Worm (Caenorhabditis elegans): Measurements from ENCODE around the gene F35H10.3.

F35H10.3 gene

ce11 chrIV:8289505-8289579 is 36.4 kb upstream of the F35H10.3 start, which contains the start of gene nucl-1:
TSS of gene nucl-1 (minus strand) at chrIV:8289530.
- TF ChIP-seq lin-11 (tag; optimal IDR thresholded peaks at IDR 0.05) = no peak
- no peak for TF ChIP-seq npax-4 (tag; optimal IDR thresholded peaks at IDR 0.05)
- no peak for TF ChIP-seq C08G9.2 (tag; optimal IDR thresholded peaks at IDR 0.05)
- no peak for TF ChIP-seq ceh-6 (GFP tag; optimal IDR thresholded peaks at IDR 0.05)
- no peak for TF ChIP-seq ttx-3 (tag; optimal IDR thresholded peaks at IDR 0.05)
- TF ChIP-seq nhr-232 (tag; optimal IDR thresholded peaks at IDR 0.05) = no peak
- no peak for TF ChIP-seq lim-6 (tag; optimal IDR thresholded peaks at IDR 0.05)
- no peak for TF ChIP-seq tbx-2 (tag; optimal IDR thresholded peaks at IDR 0.05)
- no peak for TF ChIP-seq tbx-7 (tag; optimal IDR thresholded peaks at IDR 0.05)
- TF ChIP-seq pat-9 (tag; optimal IDR thresholded peaks at IDR 0.05) = no peak
- TF ChIP-seq rnt-1 (tag; optimal IDR thresholded peaks at IDR 0.05) = no peak
- no peak for TF ChIP-seq unc-42 (tag; optimal IDR thresholded peaks at IDR 0.05)
- no peak for TF ChIP-seq sox-2 (GFP tag; IDR thresholded peaks at IDR 0.05)
- no peak for TF ChIP-seq unc-86 (tag; optimal IDR thresholded peaks at IDR 0.05)
- TF ChIP-seq ztf-16 (tag; optimal IDR thresholded peaks at IDR 0.05) = no peak
- no peak for TF ChIP-seq sox-4 (tag; optimal IDR thresholded peaks at IDR 0.05)
- TF ChIP-seq pha-4 (tag; optimal IDR thresholded peaks at IDR 0.05) = no peak
- no peak for TF ChIP-seq ceh-14 (tag; optimal IDR thresholded peaks at IDR 0.05)
- no peak for TF ChIP-seq hlh-13 (GFP tag; optimal IDR thresholded peaks at IDR 0.05)
- no peak for TF ChIP-seq ama-1 (optimal IDR thresholded peaks at IDR 0.05)

DNA sequence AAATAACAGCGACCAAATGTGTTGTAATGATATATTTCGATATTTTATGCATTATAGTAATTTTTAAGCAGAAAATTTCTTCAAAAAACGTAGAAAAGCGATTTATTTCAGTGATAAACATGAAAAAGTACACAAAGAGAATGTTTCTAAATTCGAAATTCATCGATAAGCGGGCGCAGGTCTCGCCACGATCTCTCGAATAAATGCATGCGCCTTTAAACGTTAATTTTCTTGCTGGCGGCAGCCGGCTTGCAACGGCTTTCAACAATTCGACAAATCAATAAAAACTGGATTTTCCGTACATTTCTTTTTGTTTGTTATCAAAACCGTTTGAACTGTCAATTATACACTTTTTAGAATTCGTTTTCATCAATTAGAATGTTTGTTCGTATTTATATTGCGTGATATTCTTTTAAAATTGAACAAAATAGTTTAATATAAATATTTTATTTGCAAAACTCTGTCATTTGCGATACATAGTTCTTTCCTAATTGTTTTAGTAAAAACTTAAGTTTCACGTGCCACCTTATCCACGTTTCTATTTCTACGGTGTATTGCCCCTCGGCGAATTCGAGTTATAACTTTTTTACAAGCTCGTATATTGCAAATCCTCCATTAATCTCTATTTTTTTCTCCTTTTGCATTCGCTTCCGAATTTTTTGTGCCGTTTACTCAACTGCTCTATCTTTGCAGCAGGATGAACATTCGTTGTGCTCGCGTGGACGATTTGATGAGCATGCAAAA is 36.0 kb upstream of the F35H10.3 start, which contains the start of gene daf-31:
daf-31 (plus strand) TSS at position 694 of the 744 bp plus-strand sequence.
- TF ChIP-seq ztf-16 (tag; optimal IDR thresholded peaks at IDR 0.05) = no peak
- no peak for TF ChIP-seq ceh-22 (tag; optimal IDR thresholded peaks at IDR 0.05)
- peak; percentile 63 for TF ChIP-seq unc-42 (tag; optimal IDR thresholded peaks at IDR 0.05)
- TF ChIP-seq odd-2 (tag; optimal IDR thresholded peaks at IDR 0.05) = no peak
- peak; percentile 16 for TF ChIP-seq dve-1 (tag; optimal IDR thresholded peaks at IDR 0.05)
- peak; percentile 41 for TF ChIP-seq elt-2 (tag; optimal IDR thresholded peaks at IDR 0.05)
- TF ChIP-seq sdc-2 (tag; optimal IDR thresholded peaks at IDR 0.05) = no peak
- no peak for TF ChIP-seq ceh-6 (GFP tag; optimal IDR thresholded peaks at IDR 0.05)
- no peak for TF ChIP-seq ets-4 (tag; optimal IDR thresholded peaks at IDR 0.05)
- TF ChIP-seq ceh-31 (tag; optimal IDR thresholded peaks at IDR 0.05) = peak; percentile 50
- peak; percentile 19 for TF ChIP-seq nfya-1 (tag; optimal IDR thresholded peaks at IDR 0.05)
- no peak for TF ChIP-seq hlh-15 (tag; optimal IDR thresholded peaks at IDR 0.05)
- no peak for TF ChIP-seq pqm-1 (tag; optimal IDR thresholded peaks at IDR 0.05)
- TF ChIP-seq ceh-48 (tag; optimal IDR thresholded peaks at IDR 0.05) = peak; percentile 61

ce11 chrIV:8291232-8291631 is 34.5 kb upstream of the F35H10.3 start, which contains the start of gene K07H8.2:
TSS of gene K07H8.2 (plus strand) at chrIV:8291532.
- TF ChIP-seq C08G9.2 (tag; optimal IDR thresholded peaks at IDR 0.05) (no peak), fkh-6 (tag; optimal IDR thresholded peaks at IDR 0.05) (no peak), ceh-48 (tag; optimal IDR thresholded peaks at IDR 0.05) (no peak), lim-6 (tag; optimal IDR thresholded peaks at IDR 0.05) (no peak), ets-4 (tag; optimal IDR thresholded peaks at IDR 0.05) (no peak), F13H6.1 (tag; optimal IDR thresholded peaks at IDR 0.05) (no peak), ahr-1 (tag; optimal IDR thresholded peaks at IDR 0.05) (no peak), unc-3 (GFP tag; conservative IDR thresholded peaks at IDR 0.05) (no peak), unc-3 (tag; optimal IDR thresholded peaks at IDR 0.05) (no peak), C38D4.7 (GFP tag; optimal IDR thresholded peaks at IDR 0.05) (no peak), hlh-8 (tag; optimal IDR thresholded peaks at IDR 0.05) (no peak), ceh-30 (tag; optimal IDR thresholded peaks at IDR 0.05) (no peak), ttx-3 (tag; optimal IDR thresholded peaks at IDR 0.05) (no peak), ceh-6 (GFP tag; optimal IDR thresholded peaks at IDR 0.05) (no peak)

DNA sequence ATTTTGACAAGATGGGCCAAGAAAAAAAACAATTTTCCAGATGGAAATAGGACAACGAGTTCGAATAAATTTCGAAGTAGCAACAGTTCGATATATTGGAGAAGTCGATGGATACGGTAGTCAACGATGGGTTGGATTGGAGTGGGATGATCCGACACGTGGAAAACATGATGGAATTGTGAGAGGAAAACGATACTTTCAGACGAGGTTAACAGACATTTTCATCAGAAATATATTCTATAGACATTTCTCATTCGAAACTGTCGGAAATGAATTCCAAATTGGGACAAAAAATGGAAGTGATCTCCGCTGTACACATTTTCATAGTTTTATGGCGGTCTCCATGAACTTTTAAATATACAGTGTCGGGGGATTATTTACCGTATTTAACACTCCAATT is 31.1 kb upstream of the F35H10.3 start, which contains the start of gene tbce-1:
tbce-1 (plus strand) TSS at position 41 of the 400 bp plus-strand sequence.
- no peak for TF ChIP-seq ceh-30 (tag; optimal IDR thresholded peaks at IDR 0.05)
- no peak for TF ChIP-seq ama-1 (optimal IDR thresholded peaks at IDR 0.05)
- no peak for TF ChIP-seq pqm-1 (tag; optimal IDR thresholded peaks at IDR 0.05)
- no peak for TF ChIP-seq dve-1 (tag; optimal IDR thresholded peaks at IDR 0.05)
- no peak for TF ChIP-seq nhr-11 (tag; optimal IDR thresholded peaks at IDR 0.05)
- no peak for TF ChIP-seq fkh-6 (tag; optimal IDR thresholded peaks at IDR 0.05)
- TF ChIP-seq pha-2 (tag; optimal IDR thresholded peaks at IDR 0.05) = no peak
- TF ChIP-seq C08G9.2 (tag; optimal IDR thresholded peaks at IDR 0.05) = no peak
- TF ChIP-seq pros-1 (tag; optimal IDR thresholded peaks at IDR 0.05) = no peak
- no peak for TF ChIP-seq fax-1 (tag; optimal IDR thresholded peaks at IDR 0.05)
- no peak for TF ChIP-seq pax-1 (tag; optimal IDR thresholded peaks at IDR 0.05)
- no peak for TF ChIP-seq zip-5 (tag; optimal IDR thresholded peaks at IDR 0.05)
- TF ChIP-seq hlh-8 (tag; optimal IDR thresholded peaks at IDR 0.05) = no peak
- TF ChIP-seq ceh-31 (tag; optimal IDR thresholded peaks at IDR 0.05) = no peak

Measured in whole organism, late embryonic.